Fruit fly (Drosophila melanogaster): ENCODE results near the gene Sms.
A peak's percentile ranks its signal among the peaks of the same experiment; 100 is the strongest.

DNA sequence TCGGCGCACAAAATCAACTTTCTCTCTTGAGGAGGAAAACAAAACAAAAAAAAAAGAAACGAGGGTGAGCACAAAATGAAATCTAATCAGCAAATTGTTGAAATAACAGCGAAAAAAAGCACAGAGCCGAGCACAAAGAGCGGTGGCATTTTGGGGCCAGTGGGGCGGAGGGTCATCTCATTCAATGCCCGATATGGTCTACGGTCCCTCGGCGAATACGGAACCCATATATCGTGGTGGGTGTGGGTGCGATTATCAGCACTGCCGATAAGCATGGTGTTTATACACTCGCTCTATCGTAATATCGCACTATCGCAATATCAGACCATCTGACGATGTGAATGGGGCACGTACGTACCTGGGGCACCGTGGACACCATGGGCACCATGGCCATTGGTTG is 18.4 kb downstream of the Sms start:
- peak in 1 of 2 experiments; percentile 17 for TF ChIP-seq Hr78 (GFP tag; optimal IDR thresholded peaks at IDR 0.05)
- TF ChIP-seq Fer1 (GFP tag; optimal IDR thresholded peaks at IDR 0.05): no peak
- TF ChIP-seq bsh (GFP tag; optimal IDR thresholded peaks at IDR 0.05): no peak
- TF ChIP-seq slp2 (GFP tag; optimal IDR thresholded peaks at IDR 0.05): no peak
- no peak for TF ChIP-seq lilli (GFP tag; optimal IDR thresholded peaks at IDR 0.05)
- no peak for TF ChIP-seq Sox102F (GFP tag; optimal IDR thresholded peaks at IDR 0.05)
- TF ChIP-seq unpg (GFP tag; optimal IDR thresholded peaks at IDR 0.05): no peak
- TF ChIP-seq Sin3A (optimal IDR thresholded peaks at IDR 0.05): no peak
- TF ChIP-seq Sry-δ (GFP tag; optimal IDR thresholded peaks at IDR 0.05): no peak
- no peak for TF ChIP-seq CG1602 (GFP tag; optimal IDR thresholded peaks at IDR 0.05)
- TF ChIP-seq CG8281 (tag; optimal IDR thresholded peaks at IDR 0.05): no peak

Data from whole organism, embryonic.